Worm (Caenorhabditis elegans) whole organism, mixed stage, embryonic: ENCODE data around the gene T10D4.14.

Experiments
- ceh-83 ChIP-seq: fragments of 200-800 bp; sonication (Bioruptor generic); optimal IDR thresholded peaks from 2 replicates; lab custom pipeline; 2018; ENCODE audit warnings: mild to moderate bottlenecking, missing genetic modification characterization, missing compliant biosample characterization
- nhr-28 ChIP-seq: fragments of 150-350 bp; optimal IDR thresholded peaks from 2 replicates; lab custom pipeline; 2014; ENCODE audit warnings: missing biosample characterization, missing genetic modification characterization
- nhr-76 ChIP-seq: sonication (generic microtip); optimal IDR thresholded peaks from 2 replicates; lab custom pipeline; 2017; ENCODE audit warnings: missing biosample characterization, missing genetic modification characterization
- snpc-4 ChIP-seq: fragments of 150-350 bp; optimal IDR thresholded peaks from 2 replicates; lab custom pipeline; 2014; ENCODE audit warnings: missing biosample characterization, missing genetic modification characterization

ce11 chrII:3117471-3117870 lies 34.0 kb downstream of the T10D4.14 start, which contains the start of gene T10D4.7:
- TF ChIP-seq ceh-83 (GFP tag; lab: Kevin White, UChicago) (no peak), snpc-4 (tag; lab: Kevin White, UChicago) (no peak), nhr-76 (tag; lab: Kevin White, UChicago) (no peak), nhr-28 (tag; lab: Kevin White, UChicago) (no peak)
